Fruit fly (Drosophila melanogaster): ENCODE data around the gene CG13731.

Gene CG13731

dm6 chr3L:17430957-17431585 lies 42.3 kb upstream of the CG13731 start:
- TF ChIP-seq cwo (GFP tag; optimal IDR thresholded peaks at IDR 0.05) (peak; percentile 79), bbx (GFP tag; IDR thresholded peaks at IDR 0.05; ENCODE audit: partially characterized antibody) (no peak), Dbx (GFP tag; IDR thresholded peaks at IDR 0.05) (0 out of 3 replicates have a peak, but pooled peaks have one; percentile 31), bcd (GFP tag; optimal IDR thresholded peaks at IDR 0.05) (no peak), exex (tag; optimal IDR thresholded peaks at IDR 0.05) (peak; percentile 90), gro (GFP tag; optimal IDR thresholded peaks at IDR 0.05) (peak; percentile 7), CG11696 (GFP tag; IDR thresholded peaks at IDR 0.05) (no peak), Asciz (GFP tag; optimal IDR thresholded peaks at IDR 0.05) (peak; percentile 30), CG33213 (GFP tag; optimal IDR thresholded peaks at IDR 0.05) (peak; percentile 8), Hmr (GFP tag; optimal IDR thresholded peaks at IDR 0.05) (peak; percentile 49), Med (GFP tag) (peak; percentile 69), sens (GFP tag) (peak; percentile 79), caup (GFP tag; optimal IDR thresholded peaks at IDR 0.05; ENCODE audit: severe bottlenecking) (peak; percentile 5), pfk (GFP tag; optimal IDR thresholded peaks at IDR 0.05) (peak; percentile 81), Vsx1 (GFP tag; optimal IDR thresholded peaks at IDR 0.05) (peak; percentile 7), bab2 (GFP tag; optimal IDR thresholded peaks at IDR 0.05) (peak; percentile 11), lmd (GFP tag; IDR thresholded peaks at IDR 0.05) (no peak), Rfx (GFP tag; IDR thresholded peaks at IDR 0.05) (peak; percentile 33; the same call in 1 of the 2 replicates), CG11504 (tag; optimal IDR thresholded peaks at IDR 0.05) (peak; percentile 15), CG7839 (tag; optimal IDR thresholded peaks at IDR 0.05) (peak; percentile 21), Mes4 (GFP tag; optimal IDR thresholded peaks at IDR 0.05) (no peak), CG9932 (GFP tag; IDR thresholded peaks at IDR 0.05) (peak; percentile 15; the same call in 1 of the 2 replicates), slbo (GFP tag; IDR thresholded peaks at IDR 0.05) (peak; percentile 43), lab (GFP tag; optimal IDR thresholded peaks at IDR 0.05) (peak; percentile 40), CG10147 (GFP tag; optimal IDR thresholded peaks at IDR 0.05) (peak; percentile 22), row (GFP tag; IDR thresholded peaks at IDR 0.05) (peak; percentile 35; the same call in 1 of the 3 replicates), CG34376 (GFP tag; optimal IDR thresholded peaks at IDR 0.05) (peak; percentile 73), CG9817 (tag; optimal IDR thresholded peaks at IDR 0.05) (peak; percentile 5), unpg (GFP tag; optimal IDR thresholded peaks at IDR 0.05) (no peak), D19B (GFP tag; optimal IDR thresholded peaks at IDR 0.05) (peak; percentile 20), Hr51 (GFP tag; optimal IDR thresholded peaks at IDR 0.05) (peak in 1 of 2 experiments; percentile 31), PHDP (tag; optimal IDR thresholded peaks at IDR 0.05) (peak; percentile 34), CG14441 (GFP tag; IDR thresholded peaks at IDR 0.05) (peak; percentile 51; the same call in 1 of the 2 replicates), dpn (GFP tag; optimal IDR thresholded peaks at IDR 0.05) (peak in 1 of 2 experiments; percentile 21), D19A (tag; optimal IDR thresholded peaks at IDR 0.05) (peak; percentile 65), NC2β (GFP tag; optimal IDR thresholded peaks at IDR 0.05) (no peak), pho (GFP tag; optimal IDR thresholded peaks at IDR 0.05) (peak; percentile 3), CG13296 (GFP tag; optimal IDR thresholded peaks at IDR 0.05) (peak; percentile 11), CG2678 (tag; optimal IDR thresholded peaks at IDR 0.05) (peak; percentile 15), chinmo (GFP tag; IDR thresholded peaks at IDR 0.05; ENCODE audit: partially characterized antibody) (no peak), sug (tag; optimal IDR thresholded peaks at IDR 0.05) (peak; percentile 60), gsb (GFP tag; IDR thresholded peaks at IDR 0.05) (no peak), Fer3 (tag; optimal IDR thresholded peaks at IDR 0.05) (peak; percentile 26), CG2120 (GFP tag; optimal IDR thresholded peaks at IDR 0.05) (peak; percentile 27), dmrt99B (tag; optimal IDR thresholded peaks at IDR 0.05) (peak; percentile 13), CG15269 (tag; optimal IDR thresholded peaks at IDR 0.05) (peak; percentile 33), grn (GFP tag; optimal IDR thresholded peaks at IDR 0.05) (peak; percentile 51), lilli (GFP tag; optimal IDR thresholded peaks at IDR 0.05) (peak; percentile 14)
